Worm (Caenorhabditis elegans) whole organism, late embryonic: ENCODE results near the gene unc-112.

Experiments
- C08G9.2 ChIP-seq: sonication (generic microtip); optimal IDR thresholded peaks from 2 replicates; lab custom pipeline; 2016; ENCODE audit warnings: mild to moderate bottlenecking, missing genetic modification characterization, moderate library complexity, missing compliant biosample characterization
- C38D4.7 ChIP-seq: fragments of 200-800 bp; sonication (Bioruptor generic); optimal IDR thresholded peaks from 2 replicates; lab custom pipeline; 2018; ENCODE audit warnings: mild to moderate bottlenecking, missing genetic modification characterization, moderate library complexity, missing compliant biosample characterization
- F13H6.1 ChIP-seq: sonication (generic microtip); optimal IDR thresholded peaks from 2 replicates; lab custom pipeline; 2016; ENCODE audit warnings: missing genetic modification characterization, missing compliant biosample characterization
- K02D7.2 ChIP-seq: sonication (generic microtip); optimal IDR thresholded peaks from 2 replicates; lab custom pipeline; 2017; ENCODE audit warnings: mild to moderate bottlenecking, missing genetic modification characterization, missing compliant biosample characterization
- K09A11.1 ChIP-seq: sonication (generic microtip); optimal IDR thresholded peaks from 2 replicates; lab custom pipeline; 2017; ENCODE audit warnings: antibody characterized with exemption, mild to moderate bottlenecking, missing genetic modification characterization, missing compliant biosample characterization; ENCODE audit not compliant: insufficient read depth
- ahr-1 ChIP-seq: sonication (generic microtip); optimal IDR thresholded peaks from 2 replicates; lab custom pipeline; 2016; ENCODE audit warnings: missing genetic modification characterization, missing compliant biosample characterization
- ama-1 ChIP-seq: fragments of 150-350 bp; optimal IDR thresholded peaks from 2 replicates; lab custom pipeline; 2014
- ceh-14 ChIP-seq: sonication (generic microtip); optimal IDR thresholded peaks from 2 replicates; lab custom pipeline; 2016; ENCODE audit warnings: missing genotype, missing genetic modification characterization, missing compliant biosample characterization
- ceh-18 ChIP-seq: sonication (generic microtip); optimal IDR thresholded peaks from 2 replicates; lab custom pipeline; 2016; ENCODE audit warnings: missing genetic modification characterization, missing compliant biosample characterization
- ceh-19 ChIP-seq: fragments of 200-800 bp; sonication (Bioruptor generic); optimal IDR thresholded peaks from 2 replicates; lab custom pipeline; 2018; ENCODE audit warnings: mild to moderate bottlenecking, missing genetic modification characterization, missing compliant biosample characterization
- ceh-2 ChIP-seq: sonication (generic microtip); optimal IDR thresholded peaks from 2 replicates; lab custom pipeline; 2016; ENCODE audit warnings: missing genotype, missing genetic modification characterization, missing compliant biosample characterization
- ceh-22 ChIP-seq: sonication (generic microtip); optimal IDR thresholded peaks from 2 replicates; lab custom pipeline; 2017; ENCODE audit warnings: missing biosample characterization, missing genetic modification characterization
- ceh-24 ChIP-seq: sonication (generic microtip); optimal IDR thresholded peaks from 2 replicates; lab custom pipeline; 2016; ENCODE audit warnings: mild to moderate bottlenecking, missing genetic modification characterization, missing compliant biosample characterization
- ceh-31 ChIP-seq: sonication (generic microtip); optimal IDR thresholded peaks from 2 replicates; lab custom pipeline; 2016; ENCODE audit warnings: missing genetic modification characterization, missing compliant biosample characterization
- ceh-45 ChIP-seq: fragments of 200-800 bp; sonication (Bioruptor generic); IDR thresholded peaks from 2 replicates; pipeline ENCODE4 v1.3.6; 2022; ENCODE audit warnings: missing genetic modification reagents, missing genetic modification characterization, missing compliant biosample characterization
- ceh-48 ChIP-seq: sonication (generic microtip); optimal IDR thresholded peaks from 2 replicates; lab custom pipeline; 2016; ENCODE audit warnings: missing genetic modification characterization, inconsistent platforms, missing compliant biosample characterization
- che-1 ChIP-seq: sonication (generic microtip); optimal IDR thresholded peaks from 2 replicates; lab custom pipeline; 2016; ENCODE audit warnings: mild to moderate bottlenecking, missing genetic modification characterization, missing compliant biosample characterization
- dmd-4 ChIP-seq: sonication (generic microtip); optimal IDR thresholded peaks from 2 replicates; lab custom pipeline; 2016; ENCODE audit warnings: borderline replicate concordance, missing genetic modification characterization, missing compliant biosample characterization
- elt-2 ChIP-seq: sonication (generic microtip); optimal IDR thresholded peaks from 2 replicates; lab custom pipeline; 2016; ENCODE audit warnings: missing genetic modification reagents, missing genetic modification characterization, missing compliant biosample characterization
- elt-4 ChIP-seq: sonication (generic microtip); optimal IDR thresholded peaks from 2 replicates; lab custom pipeline; 2016; ENCODE audit warnings: missing genetic modification characterization, missing compliant biosample characterization
- ets-4 ChIP-seq: sonication (generic microtip); optimal IDR thresholded peaks from 2 replicates; lab custom pipeline; 2016; ENCODE audit warnings: missing genetic modification characterization, missing compliant biosample characterization
- fax-1 ChIP-seq: sonication (generic microtip); optimal IDR thresholded peaks from 2 replicates; lab custom pipeline; 2016; ENCODE audit warnings: missing genotype, missing genetic modification characterization, missing compliant biosample characterization
- gmeb-2 ChIP-seq: sonication (generic microtip); optimal IDR thresholded peaks from 2 replicates; lab custom pipeline; 2016; ENCODE audit warnings: missing genetic modification characterization, inconsistent platforms, missing compliant biosample characterization
- hlh-13 ChIP-seq: fragments of 200-800 bp; sonication (Bioruptor generic); optimal IDR thresholded peaks from 2 replicates; lab custom pipeline; 2018; ENCODE audit warnings: mild to moderate bottlenecking, missing genetic modification characterization, missing compliant biosample characterization
- hlh-15 ChIP-seq: sonication (generic microtip); optimal IDR thresholded peaks from 2 replicates; lab custom pipeline; 2016; ENCODE audit warnings: missing genetic modification characterization, missing compliant biosample characterization
- hlh-6 ChIP-seq: sonication (generic microtip); optimal IDR thresholded peaks from 2 replicates; lab custom pipeline; 2016; ENCODE audit warnings: missing genotype, missing genetic modification characterization, missing compliant biosample characterization
- hlh-8 ChIP-seq: sonication (generic microtip); optimal IDR thresholded peaks from 2 replicates; lab custom pipeline; 2016; ENCODE audit warnings: missing genotype, missing genetic modification characterization, missing compliant biosample characterization
- lim-6 ChIP-seq: sonication (generic microtip); optimal IDR thresholded peaks from 2 replicates; lab custom pipeline; 2016; ENCODE audit warnings: missing genetic modification characterization, missing compliant biosample characterization
- lin-11 ChIP-seq: fragments of 200-800 bp; sonication (Bioruptor generic); optimal IDR thresholded peaks from 2 replicates; lab custom pipeline; 2018; ENCODE audit warnings: mild to moderate bottlenecking, missing genetic modification characterization, missing compliant biosample characterization
- madf-2 ChIP-seq: sonication (generic microtip); optimal IDR thresholded peaks from 2 replicates; lab custom pipeline; 2017; ENCODE audit warnings: missing genetic modification characterization, missing compliant biosample characterization
- mec-3 ChIP-seq: sonication (generic microtip); optimal IDR thresholded peaks from 2 replicates; lab custom pipeline; 2016; ENCODE audit warnings: borderline replicate concordance, missing genetic modification characterization, missing compliant biosample characterization
- npax-4 ChIP-seq: sonication (generic microtip); optimal IDR thresholded peaks from 2 replicates; lab custom pipeline; 2016; ENCODE audit warnings: missing genetic modification characterization, missing compliant biosample characterization
- odd-2 ChIP-seq: sonication (generic microtip); optimal IDR thresholded peaks from 2 replicates; lab custom pipeline; 2017; ENCODE audit warnings: antibody characterized with exemption, mild to moderate bottlenecking, missing genetic modification characterization, missing compliant biosample characterization
- pag-3 ChIP-seq: sonication (generic microtip); optimal IDR thresholded peaks from 2 replicates; lab custom pipeline; 2016; ENCODE audit warnings: missing compliant biosample characterization, missing genetic modification characterization, borderline replicate concordance
- pax-1 ChIP-seq: fragments of 150-350 bp; optimal IDR thresholded peaks from 2 replicates; lab custom pipeline; 2014; ENCODE audit warnings: missing biosample characterization, missing genetic modification characterization
- pha-2 ChIP-seq: sonication (generic microtip); optimal IDR thresholded peaks from 2 replicates; lab custom pipeline; 2017; ENCODE audit warnings: mild to moderate bottlenecking, missing genetic modification characterization, missing compliant biosample characterization
- pha-4 ChIP-seq: fragments of 150-350 bp; optimal IDR thresholded peaks from 2 replicates; lab custom pipeline; 2018; ENCODE audit warnings: missing biosample characterization, missing genetic modification reagents, missing genetic modification characterization
- pqm-1 ChIP-seq: sonication (generic microtip); optimal IDR thresholded peaks from 2 replicates; lab custom pipeline; 2016; ENCODE audit warnings: missing genetic modification characterization, missing compliant biosample characterization
- pros-1 ChIP-seq: fragments of 150-350 bp; optimal IDR thresholded peaks from 2 replicates; lab custom pipeline; 2014; ENCODE audit warnings: missing biosample characterization, missing genetic modification reagents, missing genetic modification characterization
- ref-2 ChIP-seq: sonication (generic microtip); optimal IDR thresholded peaks from 2 replicates; lab custom pipeline; 2016; ENCODE audit warnings: missing genetic modification characterization, missing compliant biosample characterization
- sox-2 ChIP-seq: fragments of 200-800 bp; sonication (Bioruptor generic); IDR thresholded peaks from 2 replicates; pipeline ENCODE4 v1.3.6; 2022; ENCODE audit warnings: missing genetic modification reagents, missing genetic modification characterization, missing compliant biosample characterization
- sox-4 ChIP-seq: sonication (generic microtip); optimal IDR thresholded peaks from 2 replicates; lab custom pipeline; 2017; ENCODE audit warnings: mild to moderate bottlenecking, missing genetic modification characterization, inconsistent platforms, missing compliant biosample characterization
- syd-9 ChIP-seq: sonication (generic microtip); optimal IDR thresholded peaks from 2 replicates; lab custom pipeline; 2016; ENCODE audit warnings: mild to moderate bottlenecking, missing genetic modification characterization, moderate library complexity, missing compliant biosample characterization
- ttx-3 ChIP-seq: sonication (generic microtip); optimal IDR thresholded peaks from 2 replicates; lab custom pipeline; 2016; ENCODE audit warnings: missing genetic modification reagents, missing genetic modification characterization, missing compliant biosample characterization
- unc-3 ChIP-seq, 2 experiments: fragments of 200-800 bp in 1 of 2; sonication (Bioruptor generic) in 1 of 2; sonication (generic microtip) in 1 of 2; conservative IDR thresholded peaks in 1 of 2; optimal IDR thresholded peaks in 1 of 2; 2 replicates each; pipeline versions ENCODE4 v1.3.6 to Lab custom; 2016 to 2022; ENCODE audit warnings: missing compliant biosample characterization in 2 of 2, missing genetic modification characterization in 2 of 2, missing genetic modification reagents in 1 of 2
- unc-55 ChIP-seq: sonication (generic microtip); optimal IDR thresholded peaks from 2 replicates; lab custom pipeline; 2017; ENCODE audit warnings: missing biosample characterization, missing genetic modification reagents, missing genetic modification characterization
- zip-5 ChIP-seq: sonication (generic microtip); optimal IDR thresholded peaks from 2 replicates; lab custom pipeline; 2016; ENCODE audit warnings: missing genetic modification characterization, missing compliant biosample characterization
- ztf-16 ChIP-seq: sonication (generic microtip); optimal IDR thresholded peaks from 2 replicates; lab custom pipeline; 2017; ENCODE audit warnings: missing genetic modification characterization, missing compliant biosample characterization

unc-112 gene

ce11 chrV:14686231-14687105, 10.0 kb downstream of the unc-112 start:
- peak; percentile 8 for TF ChIP-seq hlh-6 (tag; lab: Kevin White, UChicago)
- peak; percentile 4 for TF ChIP-seq pqm-1 (tag; lab: Kevin White, UChicago)
- TF ChIP-seq unc-3 (GFP tag; conservative IDR thresholded peaks at IDR 0.05; lab: Robert Waterston, UW), result no peak
- TF ChIP-seq unc-3 (tag; optimal IDR thresholded peaks at IDR 0.05; lab: Kevin White, UChicago), result no peak
- TF ChIP-seq ref-2, result no peak
- TF ChIP-seq che-1 (tag; lab: Kevin White, UChicago), result no peak
- TF ChIP-seq, all 69 proteins: peak for 2

ce11 chrV:14685435-14686058, 10.9 kb downstream of the unc-112 start, which contains the start of gene C47E8.4:
Gene C47E8.4 (minus strand): TSS chrV:14685485.
- TF ChIP-seq ttx-3 (peak; percentile 47), hlh-6 (tag; lab: Kevin White, UChicago) (no peak), pha-4 (no peak), ets-4 (tag; lab: Kevin White, UChicago) (peak; percentile 94), dmd-4 (tag; lab: Kevin White, UChicago) (no peak), gmeb-2 (no peak), C38D4.7 (GFP tag; lab: Kevin White, UChicago) (no peak), ztf-16 (peak; percentile 63), ahr-1 (no peak), hlh-15 (no peak), pros-1 (tag; lab: Kevin White, UChicago) (peak; percentile 64), K09A11.1 (tag; lab: Kevin White, UChicago) (peak; percentile 25), ama-1 (no peak), ceh-14 (tag; lab: Kevin White, UChicago) (peak; percentile 86), sox-4 (tag; lab: Kevin White, UChicago) (no peak), mec-3 (tag; lab: Kevin White, UChicago) (peak; percentile 83), unc-55 (GFP tag; lab: Kevin White, UChicago) (peak; percentile 81), ceh-31 (tag; lab: Kevin White, UChicago) (peak; percentile 98), zip-5 (tag; lab: Kevin White, UChicago) (peak; percentile 72), pha-2 (peak; percentile 52), ceh-24 (tag; lab: Kevin White, UChicago) (no peak), pax-1 (peak; percentile 87), C08G9.2 (tag; lab: Kevin White, UChicago) (peak; percentile 99), F13H6.1 (tag; lab: Kevin White, UChicago) (peak; percentile 88), ceh-45 (no peak), elt-4 (tag; lab: Kevin White, UChicago) (no peak), ceh-18 (peak; percentile 93), pag-3 (tag; lab: Kevin White, UChicago) (no peak), ceh-22 (tag; lab: Kevin White, UChicago) (no peak), lin-11 (tag; lab: Kevin White, UChicago) (no peak), odd-2 (tag; lab: Kevin White, UChicago) (no peak), npax-4 (tag; lab: Kevin White, UChicago) (no peak), sox-2 (GFP tag; lab: Robert Waterston, UW) (peak; percentile 49), K02D7.2 (tag; lab: Kevin White, UChicago) (no peak), ceh-2 (peak; percentile 96), lim-6 (tag; lab: Kevin White, UChicago) (peak; percentile 50), syd-9 (tag; lab: Kevin White, UChicago) (peak; percentile 53), hlh-8 (peak; percentile 92), elt-2 (peak; percentile 85), hlh-13 (GFP tag; lab: Kevin White, UChicago) (no peak), ceh-48 (tag; lab: Kevin White, UChicago) (peak; percentile 12), fax-1 (tag; lab: Kevin White, UChicago) (peak; percentile 73), madf-2 (no peak), ceh-19 (GFP tag; lab: Kevin White, UChicago) (no peak)
